Worm (Caenorhabditis elegans) whole organism, L4 larva: Measurements from ENCODE around the gene cnnm-3.

Source experiments
- F10B5.3 ChIP-seq: sonication (generic microtip); optimal IDR thresholded peaks from 2 replicates; lab custom pipeline; 2016; ENCODE audit warnings: mild to moderate bottlenecking, missing genetic modification characterization, missing compliant biosample characterization
- F37D6.2 ChIP-seq: sonication (generic microtip); optimal IDR thresholded peaks from 2 replicates; lab custom pipeline; 2016; ENCODE audit warnings: mild to moderate bottlenecking, missing genetic modification characterization, missing compliant biosample characterization
- Y75B8A.6 ChIP-seq: fragments of 200-800 bp; sonication (Bioruptor generic); IDR thresholded peaks from 2 replicates; pipeline ENCODE4 v1.3.6; 2022; ENCODE audit warnings: missing genetic modification reagents, missing genetic modification characterization, missing compliant biosample characterization
- ZK337.2 ChIP-seq: fragments of 200-800 bp; sonication (Bioruptor generic); IDR thresholded peaks from 2 replicates; pipeline ENCODE4 v1.3.6; 2022; ENCODE audit warnings: missing genetic modification reagents, missing genetic modification characterization, missing compliant biosample characterization
- ZK546.5 ChIP-seq, 2 experiments: sonication (generic microtip); optimal IDR thresholded peaks; 2 replicates each; lab custom pipeline; 2017; ENCODE audit warnings: missing biosample characterization in 2 of 2, missing genetic modification characterization in 2 of 2
- ama-1 ChIP-seq: fragments of 150-350 bp; optimal IDR thresholded peaks from 2 replicates; lab custom pipeline; 2014; ENCODE audit warnings: inconsistent platforms, mixed read lengths
- arid-1 ChIP-seq: fragments of 200-800 bp; sonication (Bioruptor generic); conservative IDR thresholded peaks from 2 replicates; pipeline ENCODE4 v1.3.6; 2022; ENCODE audit warnings: missing genetic modification reagents, missing genetic modification characterization, missing compliant biosample characterization
- ceh-20 ChIP-seq: fragments of 200-800 bp; sonication (Bioruptor generic); IDR thresholded peaks from 2 replicates; pipeline ENCODE4 v1.3.6; 2022; ENCODE audit warnings: missing genetic modification reagents, missing genetic modification characterization, missing compliant biosample characterization
- ceh-32 ChIP-seq: sonication (generic microtip); optimal IDR thresholded peaks from 2 replicates; lab custom pipeline; 2016; ENCODE audit warnings: mild to moderate bottlenecking, missing genetic modification characterization, missing compliant biosample characterization; ENCODE audit not compliant: poor library complexity
- ceh-62 ChIP-seq: sonication (generic microtip); optimal IDR thresholded peaks from 2 replicates; lab custom pipeline; 2017; ENCODE audit warnings: missing biosample characterization, missing genetic modification characterization
- ces-1 ChIP-seq: fragments of 150-350 bp; sonication (generic microtip); optimal IDR thresholded peaks from 4 replicates; lab custom pipeline; 2014; ENCODE audit warnings: missing biosample characterization, missing genetic modification reagents, missing genetic modification characterization
- ctbp-1 ChIP-seq: fragments of 200-800 bp; sonication (Bioruptor generic); IDR thresholded peaks from 2 replicates; pipeline ENCODE4 v1.3.6; 2022; ENCODE audit warnings: missing genetic modification reagents, missing genetic modification characterization, missing compliant biosample characterization
- daf-12 ChIP-seq: fragments of 150-350 bp; optimal IDR thresholded peaks from 2 replicates; lab custom pipeline; 2014; ENCODE audit warnings: missing biosample characterization, missing genetic modification reagents, missing genetic modification characterization
- daf-8 ChIP-seq: fragments of 200-800 bp; sonication (Bioruptor generic); IDR thresholded peaks from 2 replicates; pipeline ENCODE4 v1.3.6; 2022; ENCODE audit warnings: missing genetic modification characterization, missing compliant biosample characterization
- dmd-8 ChIP-seq: fragments of 200-800 bp; sonication (Bioruptor generic); IDR thresholded peaks from 2 replicates; pipeline ENCODE4 v1.3.6; 2022; ENCODE audit warnings: missing genetic modification characterization, missing compliant biosample characterization
- dmd-9 ChIP-seq: fragments of 200-800 bp; sonication (Bioruptor generic); IDR thresholded peaks from 2 replicates; pipeline ENCODE4 v1.3.6; 2022; ENCODE audit warnings: missing genetic modification reagents, missing genetic modification characterization, missing compliant biosample characterization
- duxl-1 ChIP-seq: sonication (generic microtip); optimal IDR thresholded peaks from 2 replicates; lab custom pipeline; 2016; ENCODE audit warnings: mild to moderate bottlenecking, missing genetic modification characterization, moderate library complexity, missing compliant biosample characterization; ENCODE audit not compliant: poor library complexity
- egl-27 ChIP-seq: sonication (generic microtip); optimal IDR thresholded peaks from 3 replicates; lab custom pipeline; 2017; ENCODE audit warnings: missing biosample characterization, missing genetic modification reagents, missing genetic modification characterization
- fos-1 ChIP-seq: fragments of 150-350 bp; optimal IDR thresholded peaks from 2 replicates; lab custom pipeline; 2014; ENCODE audit warnings: missing biosample characterization, missing genetic modification characterization
- jun-1 ChIP-seq: fragments of 150-350 bp; optimal IDR thresholded peaks from 2 replicates; lab custom pipeline; 2014; ENCODE audit warnings: missing biosample characterization, missing genetic modification reagents, missing genetic modification characterization
- lim-7 ChIP-seq: fragments of 200-800 bp; sonication (Bioruptor generic); IDR thresholded peaks from 2 replicates; pipeline ENCODE4 v1.3.6; 2022; ENCODE audit warnings: missing genetic modification characterization, missing compliant biosample characterization
- lin-1 ChIP-seq: fragments of 200-800 bp; sonication (Bioruptor generic); IDR thresholded peaks from 2 replicates; pipeline ENCODE4 v1.3.6; 2022; ENCODE audit warnings: missing genetic modification reagents, missing genetic modification characterization, missing compliant biosample characterization
- lin-13 ChIP-seq: fragments of 150-350 bp; optimal IDR thresholded peaks from 2 replicates; lab custom pipeline; 2014; ENCODE audit warnings: missing biosample characterization, missing genetic modification reagents, missing genetic modification characterization
- lin-15B ChIP-seq: fragments of 150-350 bp; sonication (generic microtip); optimal IDR thresholded peaks from 3 replicates; lab custom pipeline; 2014; ENCODE audit warnings: missing biosample characterization, missing genetic modification characterization
- lsy-2 ChIP-seq, 2 experiments: fragments of 150-350 bp in 1 of 2; sonication (generic microtip) in 1 of 2; optimal IDR thresholded peaks; 2 replicates each; lab custom pipeline; 2014 to 2017; ENCODE audit warnings: missing biosample characterization in 2 of 2, missing genetic modification characterization in 2 of 2
- mdl-1 ChIP-seq, 2 experiments: fragments of 150-350 bp in 1 of 2; sonication (generic microtip) in 1 of 2; optimal IDR thresholded peaks; 2 replicates each; lab custom pipeline; 2014 to 2017; ENCODE audit warnings: missing biosample characterization in 2 of 2, missing genetic modification characterization in 2 of 2
- mep-1 ChIP-seq: fragments of 150-350 bp; sonication (generic microtip); optimal IDR thresholded peaks from 3 replicates; lab custom pipeline; 2014; ENCODE audit warnings: missing biosample characterization, missing genetic modification characterization
- mxl-2 ChIP-seq: fragments of 200-800 bp; sonication (Bioruptor generic); conservative IDR thresholded peaks from 2 replicates; pipeline ENCODE4 v1.3.6; 2022; ENCODE audit warnings: missing genetic modification reagents, missing genetic modification characterization, missing compliant biosample characterization
- mxl-3 ChIP-seq: fragments of 200-800 bp; sonication (Bioruptor generic); optimal IDR thresholded peaks from 2 replicates; lab custom pipeline; 2018; ENCODE audit warnings: mild to moderate bottlenecking, missing genetic modification characterization, missing compliant biosample characterization
- nhr-111 ChIP-seq: fragments of 200-800 bp; sonication (Bioruptor generic); optimal IDR thresholded peaks from 2 replicates; lab custom pipeline; 2018; ENCODE audit warnings: mild to moderate bottlenecking, missing genetic modification characterization, missing compliant biosample characterization
- nhr-237 ChIP-seq: sonication (generic microtip); optimal IDR thresholded peaks from 2 replicates; lab custom pipeline; 2017; ENCODE audit warnings: missing biosample characterization, missing genetic modification characterization
- nhr-48 ChIP-seq: sonication (generic microtip); optimal IDR thresholded peaks from 2 replicates; lab custom pipeline; 2016; ENCODE audit warnings: mild to moderate bottlenecking, missing genetic modification characterization, missing compliant biosample characterization
- nhr-6 ChIP-seq: fragments of 150-350 bp; optimal IDR thresholded peaks from 2 replicates; lab custom pipeline; 2014; ENCODE audit warnings: missing biosample characterization, missing genetic modification characterization
- nhr-76 ChIP-seq: fragments of 150-350 bp; optimal IDR thresholded peaks from 2 replicates; lab custom pipeline; 2014; ENCODE audit warnings: missing biosample characterization, missing genetic modification characterization
- rbr-2 ChIP-seq: sonication (generic microtip); optimal IDR thresholded peaks from 2 replicates; lab custom pipeline; 2016; ENCODE audit warnings: missing genotype, missing genetic modification characterization, missing compliant biosample characterization
- saeg-2 ChIP-seq: fragments of 200-800 bp; sonication (Bioruptor generic); IDR thresholded peaks from 2 replicates; pipeline ENCODE4 v1.3.6; 2022; ENCODE audit warnings: missing genetic modification reagents, missing genetic modification characterization, missing compliant biosample characterization
- set-16 ChIP-seq: fragments of 200-800 bp; sonication (Bioruptor generic); IDR thresholded peaks from 2 replicates; pipeline ENCODE4 v1.3.6; 2022; ENCODE audit warnings: missing genetic modification reagents, missing genetic modification characterization, missing compliant biosample characterization
- spr-1 ChIP-seq: sonication (generic microtip); optimal IDR thresholded peaks from 2 replicates; lab custom pipeline; 2016; ENCODE audit warnings: mild to moderate bottlenecking, missing genetic modification characterization, missing compliant biosample characterization
- unc-130 ChIP-seq: sonication (generic microtip); optimal IDR thresholded peaks from 2 replicates; lab custom pipeline; 2016; ENCODE audit warnings: missing genetic modification reagents, missing genetic modification characterization, missing compliant biosample characterization
- unc-62 ChIP-seq, 3 experiments: fragments of 150-350 bp in 1 of 3; sonication (generic microtip); optimal IDR thresholded peaks in 2 of 3; peaks in 1 of 3; 1 replicate in 1 of 3; 2 replicates in 2 of 3; lab custom pipeline; 2014 to 2017; ENCODE audit warnings: missing biosample characterization in 3 of 3, missing genetic modification characterization in 3 of 3, missing genetic modification reagents in 3 of 3, missing genotype in 1 of 3
- zag-1 ChIP-seq: fragments of 150-350 bp; optimal IDR thresholded peaks from 2 replicates; lab custom pipeline; 2014; ENCODE audit warnings: missing biosample characterization, missing genetic modification characterization
- zfp-3 ChIP-seq: fragments of 200-800 bp; sonication (Bioruptor generic); conservative IDR thresholded peaks from 2 replicates; pipeline ENCODE4 v1.3.6; 2022; ENCODE audit warnings: missing genetic modification reagents, missing genetic modification characterization, missing compliant biosample characterization
- zip-11 ChIP-seq: fragments of 200-800 bp; sonication (Bioruptor generic); IDR thresholded peaks from 2 replicates; pipeline ENCODE4 v1.3.6; 2022; ENCODE audit warnings: missing genetic modification characterization, missing compliant biosample characterization
- ztf-11 ChIP-seq: fragments of 150-350 bp; optimal IDR thresholded peaks from 2 replicates; lab custom pipeline; 2014; ENCODE audit warnings: missing biosample characterization, missing genetic modification characterization

Gene cnnm-3

DNA sequence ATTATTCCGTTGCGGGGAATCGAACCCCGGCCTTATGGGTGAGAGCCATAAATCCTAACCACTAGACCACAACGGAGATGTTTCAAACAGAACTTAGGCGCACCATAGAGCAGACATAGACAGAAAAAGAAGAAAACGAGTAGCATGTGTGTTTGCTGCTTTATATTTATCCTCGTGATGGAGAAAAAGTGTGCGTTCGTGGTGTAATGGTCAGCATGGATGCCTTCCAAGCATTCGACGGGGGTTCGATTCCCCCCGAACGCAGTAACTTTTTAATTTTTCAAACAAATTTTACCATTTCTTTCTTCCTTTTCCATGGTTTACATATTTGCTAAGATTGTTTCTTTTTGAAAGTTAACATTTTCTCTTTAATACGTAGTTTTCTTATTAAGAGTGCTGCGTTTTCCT lies 9.7 kb downstream of the cnnm-3 start (continued):
- TF ChIP-seq unc-62 (GFP tag; optimal IDR thresholded peaks at IDR 0.05 in 1 of 2; lab: Kevin White, UChicago) (peak in 1 of 2 experiments; percentile 99), unc-62 (tag; optimal IDR thresholded peaks at IDR 0.05; lab: Kevin White, UChicago) (no peak), nhr-76 (tag; lab: Kevin White, UChicago) (no peak), zip-11 (GFP tag; lab: Robert Waterston, UW) (peak; percentile 91), ceh-32 (tag; lab: Kevin White, UChicago) (peak; percentile 86), ZK546.5 (tag; optimal IDR thresholded peaks at IDR 0.05; lab: Kevin White, UChicago) (no peak), F10B5.3 (peak; percentile 90), rbr-2 (tag; lab: Kevin White, UChicago) (peak; percentile 95), lin-1 (GFP tag; lab: Robert Waterston, UW) (peak; percentile 97), nhr-6 (peak; percentile 91), mep-1 (tag; lab: Kevin White, UChicago) (peak; percentile 97), spr-1 (tag; lab: Kevin White, UChicago) (peak; percentile 94), ceh-62 (no peak)

DNA sequence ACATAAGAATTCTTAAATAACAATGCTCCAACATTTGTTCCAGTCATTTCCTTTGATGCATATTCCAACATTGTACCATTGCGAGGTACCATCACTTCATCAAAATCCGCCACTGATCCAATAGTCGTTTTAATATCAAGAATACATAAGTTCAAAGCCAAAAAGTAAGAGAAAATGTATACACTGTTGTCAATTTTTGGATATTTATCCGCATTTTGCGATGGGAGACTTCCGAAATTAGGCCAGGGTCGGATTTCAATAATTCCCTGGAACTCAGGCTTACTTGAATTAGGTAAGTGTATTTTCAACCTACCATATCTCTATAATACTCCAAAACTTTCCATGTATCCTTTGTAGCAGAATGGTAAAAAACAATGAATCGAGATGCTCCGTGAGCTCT lies 11.4 kb downstream of the cnnm-3 start, which contains the start of gene M02F4.2:
M02F4.2 (minus strand) TSS at position 101 of the 400 bp plus-strand sequence.
- TF ChIP-seq Y75B8A.6 (GFP tag; lab: Robert Waterston, UW) (no peak), jun-1 (tag; lab: Kevin White, UChicago) (no peak), ama-1 (lab: Kevin White, UChicago) (no peak), unc-62 (GFP tag; optimal IDR thresholded peaks at IDR 0.05 in 1 of 2; lab: Kevin White, UChicago) (no peak), unc-62 (tag; optimal IDR thresholded peaks at IDR 0.05; lab: Kevin White, UChicago) (no peak), nhr-48 (tag; lab: Kevin White, UChicago) (no peak), nhr-76 (tag; lab: Kevin White, UChicago) (no peak), ceh-20 (no peak), dmd-9 (GFP tag; lab: Robert Waterston, UW) (no peak), zag-1 (tag; lab: Kevin White, UChicago) (no peak), ces-1 (GFP tag; lab: Kevin White, UChicago) (no peak), lsy-2 (tag; optimal IDR thresholded peaks at IDR 0.05; lab: Kevin White, UChicago) (no peak), mdl-1 (tag; optimal IDR thresholded peaks at IDR 0.05; lab: Kevin White, UChicago) (no peak), lin-13 (GFP tag; lab: Kevin White, UChicago) (no peak), duxl-1 (tag; lab: Kevin White, UChicago) (no peak), unc-130 (GFP tag; lab: Kevin White, UChicago) (no peak), nhr-237 (tag; lab: Kevin White, UChicago) (no peak), fos-1 (no peak), spr-1 (tag; lab: Kevin White, UChicago) (no peak), nhr-6 (no peak)

DNA sequence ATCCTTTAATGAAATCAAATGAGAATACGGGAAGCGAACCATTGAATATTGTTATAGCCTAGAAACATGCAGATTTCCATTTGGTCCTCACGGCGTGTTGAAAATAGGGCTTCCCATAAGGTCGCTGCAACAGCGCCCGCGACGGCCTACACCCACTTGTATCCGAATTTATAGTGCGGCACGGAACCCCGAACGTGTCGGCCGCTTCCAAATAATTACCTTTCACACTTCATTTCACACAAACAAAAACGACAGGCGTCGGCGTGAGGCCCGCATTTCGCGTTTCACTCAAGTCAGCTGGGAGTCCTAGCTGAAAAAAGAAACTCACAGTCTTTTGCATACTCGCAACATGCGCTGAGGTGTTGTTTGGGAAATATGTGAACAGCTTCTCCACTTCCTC lies 12.2 kb downstream of the cnnm-3 start:
- peak in 1 of 2 experiments; percentile 7 for TF ChIP-seq unc-62 (GFP tag; optimal IDR thresholded peaks at IDR 0.05 in 1 of 2; lab: Kevin White, UChicago)
- no peak for TF ChIP-seq unc-62 (tag; optimal IDR thresholded peaks at IDR 0.05; lab: Kevin White, UChicago)
- no peak for TF ChIP-seq egl-27 (tag; lab: Kevin White, UChicago)
- TF ChIP-seq ctbp-1 (GFP tag; lab: Robert Waterston, UW): no peak
- TF ChIP-seq arid-1 (GFP tag; lab: Robert Waterston, UW): no peak
- TF ChIP-seq zag-1 (tag; lab: Kevin White, UChicago): no peak
- TF ChIP-seq ZK337.2 (GFP tag; lab: Robert Waterston, UW): no peak

DNA sequence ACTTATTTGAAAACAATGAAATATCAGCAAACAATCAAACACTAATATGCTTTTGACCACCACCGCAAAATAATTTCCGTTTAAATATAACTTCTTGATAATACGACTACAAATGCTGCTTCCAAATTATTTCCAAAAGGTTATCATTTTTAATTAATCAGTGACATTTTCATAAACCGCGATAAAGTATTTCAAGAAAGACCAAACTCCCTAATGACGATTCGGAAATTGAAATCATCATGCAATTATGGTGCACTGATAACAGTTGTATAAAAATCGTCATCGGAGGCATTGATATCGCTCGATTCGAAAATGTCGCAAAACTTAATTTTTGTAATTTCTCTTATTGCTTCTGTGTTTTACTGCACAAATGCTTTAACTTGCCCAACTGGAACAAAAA lies 14.2 kb downstream of the cnnm-3 start, which contains the start of gene clec-265:
clec-265 (plus strand) TSS at position 300 of the 400 bp plus-strand sequence.
- TF ChIP-seq lin-15B (tag; lab: Kevin White, UChicago) (no peak), nhr-111 (GFP tag; lab: Kevin White, UChicago) (no peak), saeg-2 (GFP tag; lab: Robert Waterston, UW) (no peak), spr-1 (tag; lab: Kevin White, UChicago) (no peak), mxl-3 (GFP tag; lab: Kevin White, UChicago) (no peak), unc-130 (GFP tag; lab: Kevin White, UChicago) (no peak), daf-12 (tag; lab: Kevin White, UChicago) (no peak), ctbp-1 (GFP tag; lab: Robert Waterston, UW) (no peak), dmd-8 (GFP tag; lab: Robert Waterston, UW) (no peak), nhr-76 (tag; lab: Kevin White, UChicago) (no peak), ceh-20 (no peak), set-16 (GFP tag; lab: Robert Waterston, UW) (no peak), F37D6.2 (tag; lab: Kevin White, UChicago) (no peak), nhr-6 (peak; percentile 79), lsy-2 (tag; optimal IDR thresholded peaks at IDR 0.05; lab: Kevin White, UChicago) (no peak), duxl-1 (tag; lab: Kevin White, UChicago) (no peak), unc-62 (GFP tag; optimal IDR thresholded peaks at IDR 0.05 in 1 of 2; lab: Kevin White, UChicago) (no peak), unc-62 (tag; optimal IDR thresholded peaks at IDR 0.05; lab: Kevin White, UChicago) (no peak), ztf-11 (tag; lab: Kevin White, UChicago) (no peak), daf-8 (GFP tag; lab: Robert Waterston, UW) (no peak), lim-7 (GFP tag; lab: Robert Waterston, UW) (no peak), zfp-3 (GFP tag; lab: Robert Waterston, UW) (no peak), mxl-2 (GFP tag; lab: Robert Waterston, UW) (no peak)
